Fruit fly (Drosophila melanogaster): ENCODE measurements around the gene MagR.

The MagR gene

DNA sequence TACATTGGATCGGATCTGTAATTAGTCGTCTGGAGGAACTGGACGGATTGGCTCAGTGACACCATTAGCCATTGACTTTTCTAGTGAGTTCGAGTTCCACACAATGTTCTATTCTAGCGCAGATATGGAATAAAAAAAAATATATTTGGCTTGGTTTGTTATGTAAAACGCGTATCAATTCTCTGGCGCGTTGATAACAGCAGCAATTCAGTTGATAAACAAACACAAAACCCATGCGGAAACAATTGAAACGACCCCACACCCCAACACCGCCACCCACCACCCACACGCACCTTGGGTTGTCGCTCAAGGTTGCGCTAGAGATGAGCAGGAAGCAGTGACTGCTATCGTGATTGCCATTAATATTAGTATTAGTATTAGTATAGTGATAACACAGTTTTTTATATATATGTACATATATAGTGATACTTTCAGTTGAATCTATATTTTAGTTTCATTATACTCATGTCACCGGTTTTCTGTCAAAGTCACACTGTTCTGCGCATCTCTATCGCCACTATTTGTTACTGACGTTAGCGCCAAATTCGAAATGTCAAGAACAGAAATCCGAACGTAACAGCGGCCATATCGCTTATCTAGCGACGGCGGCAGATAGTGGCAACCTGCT lies 36.4 kb upstream of the MagR start (continued):
- TF ChIP-seq CG4730 (GFP tag; IDR thresholded peaks at IDR 0.05) = peak; percentile 92
- TF ChIP-seq Fer1 (GFP tag; optimal IDR thresholded peaks at IDR 0.05) = peak; percentile 96
- peak; percentile 78 for TF ChIP-seq CG17186 (GFP tag; optimal IDR thresholded peaks at IDR 0.05)

DNA sequence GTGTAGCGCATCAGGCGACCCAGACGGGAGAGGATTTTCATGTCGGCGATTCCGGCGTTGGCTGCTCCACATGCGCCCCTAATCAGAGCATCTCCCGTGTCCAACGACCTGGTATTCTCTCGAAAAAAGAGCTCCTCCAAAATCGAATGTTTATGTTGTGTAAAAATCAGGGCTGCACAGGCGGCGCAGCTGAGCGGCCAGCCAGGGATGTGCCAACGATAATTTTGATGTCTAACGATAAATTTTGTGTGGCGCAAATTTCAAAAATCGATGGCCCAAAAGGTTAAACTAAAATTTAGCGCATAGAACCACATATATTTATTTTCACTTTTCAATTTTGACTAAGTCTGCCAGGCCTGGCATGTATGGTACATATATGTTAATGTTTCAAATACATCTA lies 33.0 kb upstream of the MagR start, which contains the start of gene CG9240:
Gene CG9240, minus strand, starts transcription at position 213 of the 400 bp plus-strand sequence.
- TF ChIP-seq HmgZ (tag; optimal IDR thresholded peaks at IDR 0.05) (peak; percentile 44), HLH4C (GFP tag; IDR thresholded peaks at IDR 0.05; ENCODE audit: partially characterized antibody) (peak; percentile 35; the same call in 1 of the 3 replicates), CG3995 (GFP tag; optimal IDR thresholded peaks at IDR 0.05) (peak; percentile 28), CG2116 (GFP tag; optimal IDR thresholded peaks at IDR 0.05) (peak; percentile 94), CG8765 (GFP tag; IDR thresholded peaks at IDR 0.05) (no peak), CoRest (tag; optimal IDR thresholded peaks at IDR 0.05) (no peak), CG30020 (tag; optimal IDR thresholded peaks at IDR 0.05) (no peak), nom (GFP tag; optimal IDR thresholded peaks at IDR 0.05) (peak; percentile 2), CG17829 (tag; optimal IDR thresholded peaks at IDR 0.05) (peak; percentile 18), grn (GFP tag; optimal IDR thresholded peaks at IDR 0.05) (no peak), lov (optimal IDR thresholded peaks at IDR 0.05) (no peak), lov (GFP tag; IDR thresholded peaks at IDR 0.05) (no peak), unc-4 (GFP tag; IDR thresholded peaks at IDR 0.05; ENCODE audit: partially characterized antibody) (0 out of 2 replicates have a peak, but pooled peaks have one; percentile 21), MBD-R2 (GFP tag; IDR thresholded peaks at IDR 0.05) (peak; percentile 87), Mad (GFP tag; optimal IDR thresholded peaks at IDR 0.05) (no peak), Hand (GFP tag; optimal IDR thresholded peaks at IDR 0.05) (no peak), Scr (GFP tag; IDR thresholded peaks at IDR 0.05; ENCODE audit: partially characterized antibody) (peak; percentile 25; the same call in 1 of the 2 replicates), pita (GFP tag; optimal IDR thresholded peaks at IDR 0.05) (no peak), CG3281 (GFP tag; optimal IDR thresholded peaks at IDR 0.05) (peak; percentile 25), cas (GFP tag; IDR thresholded peaks at IDR 0.05) (no peak), ato (GFP tag; IDR thresholded peaks at IDR 0.05; ENCODE audit: partially characterized antibody) (peak; percentile 22; the same call in 1 of the 2 replicates), E2f2 (GFP tag; IDR thresholded peaks at IDR 0.05) (peak; percentile 94), fru (optimal IDR thresholded peaks at IDR 0.05) (no peak), CG8924 (tag; optimal IDR thresholded peaks at IDR 0.05) (no peak), zfh1 (GFP tag; IDR thresholded peaks at IDR 0.05) (0 out of 3 replicates have a peak, but pooled peaks have one; percentile 28), CG1603 (tag; optimal IDR thresholded peaks at IDR 0.05) (peak; percentile 60), Fer1 (GFP tag; optimal IDR thresholded peaks at IDR 0.05) (no peak), CG10267 (tag; optimal IDR thresholded peaks at IDR 0.05) (peak; percentile 4), CG15514 (GFP tag; optimal IDR thresholded peaks at IDR 0.05) (peak; percentile 69), HLH54F (GFP tag; optimal IDR thresholded peaks at IDR 0.05) (no peak), wdn (GFP tag; IDR thresholded peaks at IDR 0.05) (no peak), CG13775 (GFP tag; optimal IDR thresholded peaks at IDR 0.05) (no peak), ap (GFP tag; IDR thresholded peaks at IDR 0.05) (no peak), CG2120 (GFP tag; optimal IDR thresholded peaks at IDR 0.05) (no peak), CG13287 (GFP tag; IDR thresholded peaks at IDR 0.05; ENCODE audit: partially characterized antibody) (peak; percentile 32; the same call in 1 of the 2 replicates), CG13894 (tag; optimal IDR thresholded peaks at IDR 0.05) (peak; percentile 36), dimm (GFP tag; IDR thresholded peaks at IDR 0.05) (no peak), NK7.1 (GFP tag; optimal IDR thresholded peaks at IDR 0.05) (no peak), pzg (GFP tag; optimal IDR thresholded peaks at IDR 0.05) (peak; percentile 69), CG14710 (tag; optimal IDR thresholded peaks at IDR 0.05) (peak; percentile 10), crp (GFP tag; optimal IDR thresholded peaks at IDR 0.05) (peak in 1 of 2 experiments; percentile 87), slbo (GFP tag; IDR thresholded peaks at IDR 0.05) (0 out of 2 replicates have a peak, but pooled peaks have one; percentile 28), MESR4 (GFP tag; optimal IDR thresholded peaks at IDR 0.05) (peak; percentile 56), Sry-δ (GFP tag; optimal IDR thresholded peaks at IDR 0.05) (peak; percentile 47), toy (GFP tag; IDR thresholded peaks at IDR 0.05) (no peak)

Measured in whole organism, embryonic.